Fruit fly (Drosophila melanogaster): ENCODE results near the gene Jupiter.

Jupiter gene

DNA sequence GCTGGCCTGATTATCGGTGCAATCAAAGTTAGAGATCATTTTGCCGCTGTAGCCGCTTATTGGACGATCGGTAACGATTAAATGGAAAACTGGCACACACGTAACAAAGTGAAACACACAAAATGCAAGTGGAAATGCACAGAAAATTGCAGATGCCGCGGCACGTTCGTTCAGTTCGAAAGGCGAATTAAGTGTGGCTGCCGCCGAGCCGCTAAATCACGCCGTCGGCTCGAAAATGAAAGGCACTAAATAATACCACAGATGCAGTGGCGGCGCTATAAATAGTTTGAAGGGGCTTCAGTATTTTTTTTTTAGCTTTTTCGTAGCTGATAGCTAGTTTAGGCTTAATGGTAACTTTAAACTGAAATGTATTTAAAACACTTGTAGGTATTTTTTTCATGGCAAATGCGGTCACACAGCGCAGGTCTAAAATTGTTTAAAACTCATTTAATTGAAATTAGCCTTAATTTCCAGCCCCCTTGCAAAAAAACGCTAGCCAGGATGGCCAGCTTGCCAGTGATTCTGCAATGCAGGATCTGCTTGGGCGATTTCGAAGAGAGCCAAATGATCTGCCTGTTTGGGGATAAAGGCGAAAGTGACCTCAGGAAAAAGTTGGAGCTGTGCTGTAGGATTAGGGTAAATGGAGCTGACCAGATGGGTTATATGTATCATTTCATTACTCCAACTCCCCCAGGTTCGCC is at the start of gene Jupiter, which contains the start of gene CG14710:
Gene Jupiter (minus strand): TSS at position 198 of the 701 bp plus-strand sequence.
Gene CG14710 (plus strand): TSS at position 382 of the 701 bp plus-strand sequence.
- peak; percentile 38 for TF ChIP-seq Crg-1 (GFP tag; optimal IDR thresholded peaks at IDR 0.05)
- TF ChIP-seq CG14711 (tag; optimal IDR thresholded peaks at IDR 0.05), result peak; percentile 72
- TF ChIP-seq CG7101 (tag; optimal IDR thresholded peaks at IDR 0.05), result peak; percentile 63
- peak; percentile 59 for TF ChIP-seq Clk (GFP tag; optimal IDR thresholded peaks at IDR 0.05)
- TF ChIP-seq CG33017 (tag; optimal IDR thresholded peaks at IDR 0.05), result peak; percentile 27
- TF ChIP-seq ovo (GFP tag; optimal IDR thresholded peaks at IDR 0.05), result peak; percentile 63
- TF ChIP-seq pad (GFP tag; optimal IDR thresholded peaks at IDR 0.05), result peak; percentile 5
- TF ChIP-seq toe (GFP tag; optimal IDR thresholded peaks at IDR 0.05), result no peak
- no peak for TF ChIP-seq cnc (optimal IDR thresholded peaks at IDR 0.05)
- peak; percentile 78 for TF ChIP-seq CG1620 (GFP tag; optimal IDR thresholded peaks at IDR 0.05)
- no peak for TF ChIP-seq CG11617 (GFP tag; optimal IDR thresholded peaks at IDR 0.05)
- no peak for TF ChIP-seq kay (GFP tag; ENCODE audit: borderline replicate concordance)
- TF ChIP-seq cic (GFP tag; optimal IDR thresholded peaks at IDR 0.05), result peak; percentile 45
- no peak for TF ChIP-seq CG5204 (GFP tag; optimal IDR thresholded peaks at IDR 0.05)
- TF ChIP-seq Mnt (GFP tag; optimal IDR thresholded peaks at IDR 0.05), result peak; percentile 60
- TF ChIP-seq Hr96 (GFP tag; optimal IDR thresholded peaks at IDR 0.05), result no peak
- peak; percentile 72 for TF ChIP-seq bab1 (GFP tag; optimal IDR thresholded peaks at IDR 0.05)
- TF ChIP-seq CG7045 (GFP tag; optimal IDR thresholded peaks at IDR 0.05), result peak; percentile 23
- TF ChIP-seq tj (GFP tag; optimal IDR thresholded peaks at IDR 0.05), result peak; percentile 70
- peak; percentile 4 for TF ChIP-seq CG12768 (GFP tag; optimal IDR thresholded peaks at IDR 0.05)

DNA sequence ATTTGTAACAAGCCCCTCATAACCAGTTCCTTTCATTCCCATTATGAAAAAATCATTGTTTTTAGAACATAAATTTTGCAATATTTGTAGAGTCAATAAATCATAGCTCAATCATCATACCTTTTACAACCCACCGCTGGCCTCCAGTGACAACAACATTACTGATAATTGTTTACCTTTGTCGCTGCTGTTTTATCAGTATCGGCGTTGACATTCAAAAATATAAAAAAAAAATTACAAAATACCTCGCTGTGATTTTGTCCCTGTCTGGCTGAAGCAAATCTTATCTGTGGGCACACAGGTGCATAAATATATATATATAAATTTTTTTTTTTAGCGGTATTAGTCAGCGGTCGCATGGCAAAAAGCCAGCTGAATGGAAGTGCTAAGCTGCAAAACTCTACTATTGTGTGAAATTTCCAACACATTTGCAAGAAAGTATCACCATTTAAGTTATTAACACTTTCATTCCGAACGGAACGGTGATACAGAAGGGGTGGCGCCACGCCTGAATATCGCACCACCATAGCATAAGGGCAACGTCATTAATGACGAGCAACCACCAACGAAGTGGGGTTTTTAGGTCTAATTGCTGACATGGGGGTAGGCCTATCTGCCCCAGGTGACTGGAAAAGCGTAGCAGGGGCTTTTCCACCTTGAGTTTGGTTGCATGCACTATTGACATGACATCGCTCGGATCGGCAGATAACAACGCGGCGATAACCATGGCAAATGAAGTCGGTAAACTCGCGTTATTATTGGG is 46.4 kb upstream of the Jupiter start:
- no peak for TF ChIP-seq tj (GFP tag; optimal IDR thresholded peaks at IDR 0.05)
- peak; percentile 53 for TF ChIP-seq cic (GFP tag; optimal IDR thresholded peaks at IDR 0.05)
- TF ChIP-seq bab1 (GFP tag; optimal IDR thresholded peaks at IDR 0.05), result no peak
- no peak for TF ChIP-seq Crg-1 (GFP tag; optimal IDR thresholded peaks at IDR 0.05)
- peak; percentile 11 for TF ChIP-seq Mnt (GFP tag; optimal IDR thresholded peaks at IDR 0.05)
- no peak for TF ChIP-seq Hr96 (GFP tag; optimal IDR thresholded peaks at IDR 0.05)
- peak; percentile 88 for TF ChIP-seq kay (GFP tag; ENCODE audit: borderline replicate concordance)
- TF ChIP-seq CG7045 (GFP tag; optimal IDR thresholded peaks at IDR 0.05), result peak; percentile 8
- TF ChIP-seq CG7101 (tag; optimal IDR thresholded peaks at IDR 0.05), result no peak
- peak; percentile 25 for TF ChIP-seq CG12768 (GFP tag; optimal IDR thresholded peaks at IDR 0.05)

dm6 chr3R:11665508-11665907 is 45.8 kb upstream of the Jupiter start:
- TF ChIP-seq bab1 (GFP tag; optimal IDR thresholded peaks at IDR 0.05), result peak; percentile 47
- no peak for TF ChIP-seq Mnt (GFP tag; optimal IDR thresholded peaks at IDR 0.05)

- TF ChIP-seq cnc (optimal IDR thresholded peaks at IDR 0.05) (no peak), Crg-1 (GFP tag; optimal IDR thresholded peaks at IDR 0.05) (no peak), kay (GFP tag; ENCODE audit: borderline replicate concordance) (no peak), CG1620 (GFP tag; optimal IDR thresholded peaks at IDR 0.05) (no peak), ovo (GFP tag; optimal IDR thresholded peaks at IDR 0.05) (no peak), Hr96 (GFP tag; optimal IDR thresholded peaks at IDR 0.05) (no peak), CG7045 (GFP tag; optimal IDR thresholded peaks at IDR 0.05) (no peak)
These were observed 43.7 kb upstream of the Jupiter start for dm6 chr3R:11663441-11663840.

DNA sequence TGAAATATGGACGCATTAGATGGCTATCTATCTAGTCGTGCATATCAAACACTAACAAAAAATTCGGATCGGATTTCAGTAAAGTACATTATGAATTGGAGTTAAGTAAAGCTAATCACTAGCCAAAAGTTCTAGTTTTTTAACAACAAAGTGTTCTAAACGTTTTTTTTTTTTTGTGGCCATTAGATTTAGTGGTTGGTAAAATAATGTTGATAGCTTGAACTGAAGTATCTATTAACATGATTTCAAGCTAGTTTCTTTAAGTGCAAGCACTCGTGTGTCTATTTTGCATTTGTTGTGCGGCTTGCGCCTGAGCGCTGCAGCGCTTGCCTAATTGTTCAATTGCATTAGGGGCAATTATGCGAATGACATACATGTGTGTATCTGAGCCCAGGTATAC is 42.9 kb upstream of the Jupiter start:
- TF ChIP-seq kay (GFP tag; ENCODE audit: borderline replicate concordance) (no peak), bab1 (GFP tag; optimal IDR thresholded peaks at IDR 0.05) (no peak), Mnt (GFP tag; optimal IDR thresholded peaks at IDR 0.05) (no peak), CG7101 (tag; optimal IDR thresholded peaks at IDR 0.05) (no peak), Clk (GFP tag; optimal IDR thresholded peaks at IDR 0.05) (no peak), CG14711 (tag; optimal IDR thresholded peaks at IDR 0.05) (no peak)

dm6 chr3R:11661712-11662111 is 42.0 kb upstream of the Jupiter start:
- TF ChIP-seq bab1 (GFP tag; optimal IDR thresholded peaks at IDR 0.05) (peak; percentile 77), Hr96 (GFP tag; optimal IDR thresholded peaks at IDR 0.05) (no peak)

dm6 chr3R:11661187-11661586 is 41.5 kb upstream of the Jupiter start:
- TF ChIP-seq CG12768 (GFP tag; optimal IDR thresholded peaks at IDR 0.05), result no peak
- TF ChIP-seq toe (GFP tag; optimal IDR thresholded peaks at IDR 0.05), result no peak
- TF ChIP-seq CG7101 (tag; optimal IDR thresholded peaks at IDR 0.05), result no peak
- no peak for TF ChIP-seq Crg-1 (GFP tag; optimal IDR thresholded peaks at IDR 0.05)
- TF ChIP-seq bab1 (GFP tag; optimal IDR thresholded peaks at IDR 0.05), result no peak
- no peak for TF ChIP-seq CG5204 (GFP tag; optimal IDR thresholded peaks at IDR 0.05)
- TF ChIP-seq pad (GFP tag; optimal IDR thresholded peaks at IDR 0.05), result no peak
- TF ChIP-seq tj (GFP tag; optimal IDR thresholded peaks at IDR 0.05), result peak; percentile 28
- TF ChIP-seq ovo (GFP tag; optimal IDR thresholded peaks at IDR 0.05), result no peak
